Worm (Caenorhabditis elegans): Measurements from ENCODE around the gene F01F1.15.

The F01F1.15 gene

ce11 chrIII:5876867-5877641, 7.7 kb upstream of the F01F1.15 start:
- no peak for TF ChIP-seq ceh-20 (GFP tag; IDR thresholded peaks at IDR 0.05)
- TF ChIP-seq nhr-6 (tag; optimal IDR thresholded peaks at IDR 0.05) = no peak
- no peak for TF ChIP-seq lin-29 (GFP tag; IDR thresholded peaks at IDR 0.05)
- TF ChIP-seq F26F4.8 (GFP tag; conservative IDR thresholded peaks at IDR 0.05) = no peak
- no peak for TF ChIP-seq egl-27 (tag; optimal IDR thresholded peaks at IDR 0.05)
- peak; percentile 80 for TF ChIP-seq dve-1 (tag; optimal IDR thresholded peaks at IDR 0.05; ENCODE audit: insufficient read depth)
- TF ChIP-seq vab-7 (GFP tag; IDR thresholded peaks at IDR 0.05) = no peak
- TF ChIP-seq D1046.2 (GFP tag; IDR thresholded peaks at IDR 0.05) = no peak
- no peak for TF ChIP-seq fkh-10 (GFP tag; optimal IDR thresholded peaks at IDR 0.05)
- no peak for TF ChIP-seq ama-1 (optimal IDR thresholded peaks at IDR 0.05)
- TF ChIP-seq lin-38 (GFP tag; IDR thresholded peaks at IDR 0.05) = no peak
- TF ChIP-seq Y5F2A.4 (GFP tag; optimal IDR thresholded peaks at IDR 0.05) = no peak
- no peak for TF ChIP-seq daf-8 (GFP tag; IDR thresholded peaks at IDR 0.05)
- TF ChIP-seq aha-1 (tag) = peak; percentile 78
- TF ChIP-seq hlh-30 (tag; optimal IDR thresholded peaks at IDR 0.05; ENCODE audit: insufficient read depth) = peak; percentile 83
- TF ChIP-seq ZK337.2 (GFP tag; IDR thresholded peaks at IDR 0.05) = no peak
- no peak for TF ChIP-seq unc-39 (tag; optimal IDR thresholded peaks at IDR 0.05)
- TF ChIP-seq ctbp-1 (GFP tag; IDR thresholded peaks at IDR 0.05) = no peak
- TF ChIP-seq lsy-2 (tag; optimal IDR thresholded peaks at IDR 0.05) = no peak
- TF ChIP-seq nhr-237 (tag; optimal IDR thresholded peaks at IDR 0.05) = no peak
- no peak for TF ChIP-seq nhr-25 (tag; optimal IDR thresholded peaks at IDR 0.05; ENCODE audit: borderline replicate concordance, insufficient read depth)
- no peak for TF ChIP-seq lin-1 (GFP tag; IDR thresholded peaks at IDR 0.05)
- TF ChIP-seq madf-9 (GFP tag; conservative IDR thresholded peaks at IDR 0.05) = no peak
- no peak for TF ChIP-seq snpc-4 (tag; optimal IDR thresholded peaks at IDR 0.05)
- TF ChIP-seq dmd-8 (GFP tag; IDR thresholded peaks at IDR 0.05) = no peak
- TF ChIP-seq ceh-44 (GFP tag; IDR thresholded peaks at IDR 0.05) = no peak
- 0 out of 2 replicates have a peak, but pooled peaks have one; percentile 18 for TF ChIP-seq php-3 (GFP tag; IDR thresholded peaks at IDR 0.05)
- no peak for TF ChIP-seq daf-16 (GFP tag; optimal IDR thresholded peaks at IDR 0.05)
- peak; percentile 61 for TF ChIP-seq daf-16 (tag; optimal IDR thresholded peaks at IDR 0.05)
- TF ChIP-seq T20F7.1 (GFP tag; optimal IDR thresholded peaks at IDR 0.05) = no peak
- TF ChIP-seq nhr-111 (GFP tag; optimal IDR thresholded peaks at IDR 0.05) = no peak
- no peak for TF ChIP-seq dmd-9 (GFP tag; IDR thresholded peaks at IDR 0.05)
- no peak for TF ChIP-seq Y48G9A.11 (GFP tag; IDR thresholded peaks at IDR 0.05)
- TF ChIP-seq mxl-3 (GFP tag; optimal IDR thresholded peaks at IDR 0.05) = no peak
- TF ChIP-seq tra-1 (GFP tag; IDR thresholded peaks at IDR 0.05) = no peak
- TF ChIP-seq lir-3 (tag; optimal IDR thresholded peaks at IDR 0.05) = no peak
- TF ChIP-seq unc-62 (GFP tag; optimal IDR thresholded peaks at IDR 0.05 in 1 of 2) = peak in 1 of 2 experiments; percentile 72
- no peak for TF ChIP-seq unc-62 (tag; optimal IDR thresholded peaks at IDR 0.05)
- TF ChIP-seq R02D3.7 (tag; optimal IDR thresholded peaks at IDR 0.05) = no peak
- TF ChIP-seq F49E8.2 (tag; optimal IDR thresholded peaks at IDR 0.05; ENCODE audit: borderline replicate concordance) = no peak
- TF ChIP-seq lin-13 (GFP tag; optimal IDR thresholded peaks at IDR 0.05) = no peak
- TF ChIP-seq hlh-11 (tag; optimal IDR thresholded peaks at IDR 0.05) = peak; percentile 65
- TF ChIP-seq fos-1 (tag; optimal IDR thresholded peaks at IDR 0.05) = no peak
- TF ChIP-seq dmd-6 (GFP tag; IDR thresholded peaks at IDR 0.05) = peak; percentile 57
- TF ChIP-seq mes-2 (tag; optimal IDR thresholded peaks at IDR 0.05; ENCODE audit: poor library complexity, severe bottlenecking) = no peak
- TF ChIP-seq duxl-1 (tag; optimal IDR thresholded peaks at IDR 0.05; ENCODE audit: poor library complexity) = no peak
- no peak for TF ChIP-seq Y105C5A.15 (GFP tag; IDR thresholded peaks at IDR 0.05)
- no peak for TF ChIP-seq tag-97 (GFP tag; IDR thresholded peaks at IDR 0.05)
- peak; percentile 96 for TF ChIP-seq mdt-29 (GFP tag; IDR thresholded peaks at IDR 0.05)
- TF ChIP-seq zfp-3 (GFP tag; conservative IDR thresholded peaks at IDR 0.05) = no peak

Data from whole organism, L4 larva.